Worm (Caenorhabditis elegans): ENCODE results near the gene F52C9.5.

DNA sequence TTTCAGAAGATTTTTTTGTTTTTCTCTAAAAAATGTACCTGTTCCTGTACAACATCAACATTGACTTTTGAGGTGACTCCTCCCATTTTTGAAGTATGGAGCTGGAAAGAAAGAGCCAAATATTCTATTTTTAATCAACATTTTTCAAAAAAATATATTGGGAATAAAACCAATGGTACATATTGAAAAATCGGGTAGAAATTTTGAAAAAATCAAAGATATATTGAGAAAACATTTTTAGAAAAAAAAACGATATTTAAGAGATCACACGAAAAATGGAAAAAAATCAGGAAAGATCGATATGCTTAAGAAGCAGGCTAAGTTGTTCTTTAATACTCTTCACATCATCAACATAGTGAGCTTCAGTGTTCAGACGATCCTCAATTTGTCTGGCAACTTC is 44.0 kb downstream of the F52C9.5 start, which contains the start of gene glrx-21:
- no peak for TF ChIP-seq him-1 (tag; optimal IDR thresholded peaks at IDR 0.05)
- no peak for TF ChIP-seq dao-5 (tag; optimal IDR thresholded peaks at IDR 0.05)
- TF ChIP-seq W03F9.2 (tag; optimal IDR thresholded peaks at IDR 0.05), result no peak

Data from whole organism, L4/young adult.